Worm (Caenorhabditis elegans): ENCODE results near the gene Y51B9A.8.

Gene Y51B9A.8

DNA sequence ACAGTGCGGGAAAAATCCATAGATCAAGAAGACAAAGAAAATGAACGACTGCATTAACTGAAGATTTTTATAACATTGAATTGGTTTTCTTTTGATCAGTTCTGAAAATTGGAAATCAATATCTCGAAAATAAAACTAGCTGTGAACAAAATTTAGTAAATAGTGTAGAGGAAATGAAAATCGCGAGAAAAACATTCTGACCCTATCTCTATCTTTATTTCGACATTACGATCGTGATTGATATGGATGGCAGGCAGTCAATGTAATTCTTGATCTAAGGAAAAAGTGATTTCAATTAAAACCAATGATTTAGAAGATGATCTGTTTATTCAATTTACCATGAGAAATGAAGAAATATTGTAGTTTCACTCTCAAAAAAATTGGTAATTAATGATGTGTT lies 37.4 kb downstream of the Y51B9A.8 start, which contains the start of gene kin-16:
Gene kin-16, minus strand, starts transcription at position 101 of the 400 bp plus-strand sequence.
- TF ChIP-seq hmbx-1 (tag; optimal IDR thresholded peaks at IDR 0.05) (no peak), aly-1 (tag; optimal IDR thresholded peaks at IDR 0.05) (no peak), tbx-37 (GFP tag; conservative IDR thresholded peaks at IDR 0.05) (no peak), F13C5.2 (tag; optimal IDR thresholded peaks at IDR 0.05) (no peak), hmg-4 (GFP tag; optimal IDR thresholded peaks at IDR 0.05) (no peak), ceh-13 (GFP tag; optimal IDR thresholded peaks at IDR 0.05) (no peak), ceh-36 (tag; optimal IDR thresholded peaks at IDR 0.05) (no peak), B0310.2 (tag; optimal IDR thresholded peaks at IDR 0.05) (no peak), hnd-1 (tag; optimal IDR thresholded peaks at IDR 0.05) (no peak), flt-1 (GFP tag; IDR thresholded peaks at IDR 0.05) (no peak), ama-1 (optimal IDR thresholded peaks at IDR 0.05) (no peak), sea-1 (GFP tag; conservative IDR thresholded peaks at IDR 0.05) (no peak)

DNA sequence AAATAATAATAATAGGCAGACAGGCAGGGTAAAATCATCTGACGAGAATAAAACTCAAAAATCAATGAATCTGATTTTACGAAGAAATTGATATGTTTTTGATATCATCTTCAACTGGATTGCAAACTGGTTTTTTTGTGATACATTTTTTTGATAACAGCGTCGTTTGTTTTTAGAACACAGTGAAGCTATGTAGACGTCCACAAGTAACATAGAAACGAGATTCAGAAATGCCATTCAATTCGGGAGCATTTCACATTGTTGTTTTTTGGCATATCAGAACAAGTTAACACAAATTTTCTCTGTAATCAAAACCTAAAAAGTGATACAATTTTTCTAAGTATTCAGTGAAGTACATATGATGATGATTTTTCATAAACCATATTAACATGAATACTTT lies 39.6 kb downstream of the Y51B9A.8 start, which contains the start of gene chil-13:
Gene chil-13, minus strand, starts transcription at position 101 of the 400 bp plus-strand sequence.
- no peak for TF ChIP-seq F13C5.2 (tag; optimal IDR thresholded peaks at IDR 0.05)
- no peak for TF ChIP-seq hnd-1 (tag; optimal IDR thresholded peaks at IDR 0.05)
- no peak for TF ChIP-seq B0310.2 (tag; optimal IDR thresholded peaks at IDR 0.05)
- TF ChIP-seq aly-1 (tag; optimal IDR thresholded peaks at IDR 0.05) = no peak
- TF ChIP-seq ama-1 (optimal IDR thresholded peaks at IDR 0.05) = no peak
- no peak for TF ChIP-seq scrt-1 (GFP tag; IDR thresholded peaks at IDR 0.05)

DNA sequence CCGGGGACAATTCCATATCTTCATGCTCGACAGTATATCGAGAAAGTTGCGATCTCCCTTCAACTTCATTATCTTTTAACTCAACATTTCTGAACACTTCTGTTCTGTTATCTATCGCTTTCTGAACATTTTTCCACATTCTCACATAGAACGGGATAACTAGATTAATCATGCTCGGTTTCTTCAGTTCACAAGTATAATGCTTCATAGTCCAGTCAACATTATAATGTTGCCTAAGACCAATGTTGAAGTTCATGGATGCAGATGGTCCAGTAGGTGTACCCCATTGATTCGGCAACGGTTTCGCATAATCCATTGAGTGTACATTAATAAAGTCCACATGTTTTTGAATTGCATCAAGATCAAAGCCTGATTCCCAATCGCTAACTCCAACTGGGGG lies 40.2 kb downstream of the Y51B9A.8 start:
- TF ChIP-seq ets-7 (tag; optimal IDR thresholded peaks at IDR 0.05) (no peak), hmbx-1 (tag; optimal IDR thresholded peaks at IDR 0.05) (no peak), ceh-13 (GFP tag; optimal IDR thresholded peaks at IDR 0.05) (no peak), aly-1 (tag; optimal IDR thresholded peaks at IDR 0.05) (no peak)

DNA sequence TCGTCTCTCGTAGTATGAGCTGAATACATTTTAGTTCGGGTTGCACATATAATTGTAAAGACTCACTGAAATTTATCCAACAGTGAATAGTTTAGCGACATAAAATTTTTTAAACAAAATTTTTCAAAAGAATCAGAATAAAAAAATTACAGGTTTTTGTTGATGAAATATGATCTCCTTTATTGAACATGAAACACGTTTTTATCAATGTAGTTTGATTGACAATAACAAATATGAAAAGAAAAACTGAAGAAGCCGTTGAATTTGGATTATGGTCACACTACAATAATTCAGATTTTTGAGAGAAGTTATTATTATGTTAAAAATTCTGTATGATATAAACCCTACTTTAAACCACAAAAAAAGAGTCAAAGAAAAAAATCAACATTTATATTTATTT lies 41.4 kb downstream of the Y51B9A.8 start, which contains the start of gene chil-17:
Gene chil-17, minus strand, starts transcription at position 101 of the 400 bp plus-strand sequence.
- TF ChIP-seq hnd-1 (tag; optimal IDR thresholded peaks at IDR 0.05) (no peak), ceh-13 (GFP tag; optimal IDR thresholded peaks at IDR 0.05) (no peak), hmbx-1 (tag; optimal IDR thresholded peaks at IDR 0.05) (no peak), tbx-37 (GFP tag; conservative IDR thresholded peaks at IDR 0.05) (no peak)

DNA sequence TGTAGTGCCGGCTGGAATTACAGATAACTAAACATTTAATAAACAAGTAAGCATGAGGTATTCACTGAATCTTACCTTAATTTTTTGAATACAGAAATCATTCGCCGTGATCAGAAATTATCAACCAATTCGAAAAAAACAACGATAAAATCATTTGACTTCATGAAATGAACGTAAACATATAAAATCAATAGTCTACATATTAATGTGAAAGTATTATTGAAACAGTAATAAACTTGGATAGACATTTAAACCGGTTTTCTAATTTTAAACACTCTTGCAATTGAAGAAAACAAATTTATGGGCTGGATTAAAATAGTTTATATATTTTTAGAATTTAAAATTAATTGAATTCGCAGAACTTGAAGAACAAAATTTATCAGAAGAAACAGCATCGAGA lies 43.2 kb downstream of the Y51B9A.8 start, which contains the start of gene chil-16:
Gene chil-16, minus strand, starts transcription at position 101 of the 400 bp plus-strand sequence.
- TF ChIP-seq B0310.2 (tag; optimal IDR thresholded peaks at IDR 0.05) (no peak), scrt-1 (GFP tag; IDR thresholded peaks at IDR 0.05) (no peak), hnd-1 (tag; optimal IDR thresholded peaks at IDR 0.05) (no peak), aly-1 (tag; optimal IDR thresholded peaks at IDR 0.05) (no peak)

DNA sequence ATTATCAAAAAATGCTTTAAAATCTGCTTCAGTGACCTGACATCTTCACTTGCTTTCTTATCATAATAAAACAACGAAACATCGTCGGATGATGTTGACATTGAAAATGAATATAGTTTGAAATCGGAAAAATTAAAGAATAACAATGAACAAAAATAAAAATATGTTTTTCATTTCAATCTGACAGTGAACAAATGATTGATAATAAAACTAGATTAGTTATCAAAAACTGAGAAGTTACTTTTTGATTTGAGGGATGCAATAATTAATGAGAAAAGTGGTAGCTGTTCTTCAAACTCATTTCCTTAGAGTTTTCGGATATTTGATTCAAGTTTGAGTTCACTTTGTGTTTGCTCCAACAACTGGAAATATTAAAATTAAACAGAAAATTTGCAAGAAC lies 44.9 kb downstream of the Y51B9A.8 start, which contains the start of gene chil-15:
Gene chil-15, minus strand, starts transcription at position 101 of the 400 bp plus-strand sequence.
- TF ChIP-seq hnd-1 (tag; optimal IDR thresholded peaks at IDR 0.05) (no peak), scrt-1 (GFP tag; IDR thresholded peaks at IDR 0.05) (no peak), F13C5.2 (tag; optimal IDR thresholded peaks at IDR 0.05) (no peak), aly-1 (tag; optimal IDR thresholded peaks at IDR 0.05) (no peak), ama-1 (optimal IDR thresholded peaks at IDR 0.05) (no peak), sea-1 (GFP tag; conservative IDR thresholded peaks at IDR 0.05) (no peak), tbx-37 (GFP tag; conservative IDR thresholded peaks at IDR 0.05) (no peak), ceh-36 (tag; optimal IDR thresholded peaks at IDR 0.05) (no peak), B0310.2 (tag; optimal IDR thresholded peaks at IDR 0.05) (no peak), hmbx-1 (tag; optimal IDR thresholded peaks at IDR 0.05) (no peak), tbx-11 (GFP tag; IDR thresholded peaks at IDR 0.05) (no peak), pes-1 (GFP tag; IDR thresholded peaks at IDR 0.05) (no peak), flt-1 (GFP tag; IDR thresholded peaks at IDR 0.05) (no peak), hmg-4 (GFP tag; optimal IDR thresholded peaks at IDR 0.05) (no peak), ets-7 (tag; optimal IDR thresholded peaks at IDR 0.05) (no peak)

DNA sequence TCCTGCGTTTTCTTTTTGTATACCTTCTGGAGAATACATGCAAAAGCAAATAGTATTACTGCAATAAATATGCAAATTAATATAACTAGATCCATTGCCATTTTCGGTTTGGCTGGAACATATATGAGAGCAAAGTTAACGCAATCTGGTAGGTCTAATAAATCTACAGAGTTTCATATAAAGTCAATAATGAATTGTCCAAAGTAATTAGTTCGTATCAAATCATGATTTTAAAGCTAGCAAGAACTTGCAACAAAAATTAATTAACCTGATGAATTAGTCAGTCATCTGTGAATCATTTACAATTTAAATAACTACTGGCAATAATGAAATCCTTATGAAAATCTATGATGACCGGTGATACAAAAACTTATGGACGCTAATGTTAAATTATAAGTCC lies 46.7 kb downstream of the Y51B9A.8 start, which contains the start of gene R09D1.13:
Gene R09D1.13, minus strand, starts transcription at position 101 of the 400 bp plus-strand sequence.
- no peak for TF ChIP-seq scrt-1 (GFP tag; IDR thresholded peaks at IDR 0.05)
- TF ChIP-seq ceh-13 (GFP tag; optimal IDR thresholded peaks at IDR 0.05) = no peak
- TF ChIP-seq tbx-11 (GFP tag; IDR thresholded peaks at IDR 0.05) = no peak
- no peak for TF ChIP-seq F13C5.2 (tag; optimal IDR thresholded peaks at IDR 0.05)
- no peak for TF ChIP-seq pes-1 (GFP tag; IDR thresholded peaks at IDR 0.05)

DNA sequence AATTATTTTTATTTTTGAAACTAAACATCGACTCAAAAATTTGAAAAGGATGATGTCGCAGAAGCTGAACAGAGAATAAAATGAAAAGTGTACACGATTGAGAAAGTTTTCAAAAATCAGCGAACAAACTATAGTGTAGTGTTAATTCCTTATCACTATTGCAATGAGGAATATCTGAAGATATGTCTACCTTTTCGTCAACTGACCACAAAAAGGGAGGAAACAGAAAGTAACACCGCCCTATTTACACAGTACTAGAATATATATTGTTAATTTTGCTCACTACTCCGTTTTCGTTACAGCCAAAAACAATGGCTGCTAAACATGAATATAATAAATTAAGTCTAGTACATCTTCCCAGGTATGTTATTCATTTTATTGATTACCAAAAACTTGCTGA lies 49.3 kb downstream of the Y51B9A.8 start, which contains the start of gene chil-18:
Gene chil-18, plus strand, starts transcription at position 301 of the 400 bp plus-strand sequence.
- no peak for TF ChIP-seq ceh-13 (GFP tag; optimal IDR thresholded peaks at IDR 0.05)
